Worm (Caenorhabditis elegans): ENCODE results near the gene F49F1.4.

ce11 chrIV:4079514-4079913 is 36.0 kb downstream of the F49F1.4 start, which contains the start of gene C35B1.4:
- no peak for TF ChIP-seq ama-1 (optimal IDR thresholded peaks at IDR 0.05)
- TF ChIP-seq tbx-37 (GFP tag; conservative IDR thresholded peaks at IDR 0.05): no peak
- no peak for TF ChIP-seq flt-1 (GFP tag; IDR thresholded peaks at IDR 0.05)
- TF ChIP-seq B0310.2 (tag; optimal IDR thresholded peaks at IDR 0.05): no peak
- no peak for TF ChIP-seq tra-4 (tag; optimal IDR thresholded peaks at IDR 0.05)
- TF ChIP-seq pes-1 (GFP tag; IDR thresholded peaks at IDR 0.05): no peak
- no peak for TF ChIP-seq hmbx-1 (tag; optimal IDR thresholded peaks at IDR 0.05)
- no peak for TF ChIP-seq ceh-36 (tag; optimal IDR thresholded peaks at IDR 0.05)
- TF ChIP-seq ets-7 (tag; optimal IDR thresholded peaks at IDR 0.05): no peak
- TF ChIP-seq sea-1 (GFP tag; conservative IDR thresholded peaks at IDR 0.05): no peak
- no peak for TF ChIP-seq tbx-11 (GFP tag; IDR thresholded peaks at IDR 0.05)

Data from whole organism, early embryonic.